Fruit fly (Drosophila melanogaster) whole organism, adult: ENCODE results near the gene CG42489.

ENCODE experiments used
- CG7045 ChIP-seq: fragments of 200-800 bp; sonication (Bioruptor generic); optimal IDR thresholded peaks from 2 replicates; lab custom pipeline; 2017; ENCODE audit warnings: missing biosample characterization, mild to moderate bottlenecking, missing genetic modification characterization
- bab1 ChIP-seq: fragments of 200-800 bp; sonication (Bioruptor generic); optimal IDR thresholded peaks from 3 replicates; lab custom pipeline; 2019; ENCODE audit warnings: missing biosample characterization, mild to moderate bottlenecking, missing genetic modification characterization, moderate library complexity
- cic ChIP-seq: fragments of 200-800 bp; sonication (Bioruptor generic); optimal IDR thresholded peaks from 2 replicates; lab custom pipeline; 2017; ENCODE audit warnings: missing biosample characterization, mild to moderate bottlenecking, missing genetic modification characterization, moderate library complexity
- tj ChIP-seq: fragments of 200-800 bp; sonication (Bioruptor generic); optimal IDR thresholded peaks from 3 replicates; lab custom pipeline; 2017; ENCODE audit warnings: missing biosample characterization, mild to moderate bottlenecking, missing genetic modification characterization, moderate library complexity

DNA sequence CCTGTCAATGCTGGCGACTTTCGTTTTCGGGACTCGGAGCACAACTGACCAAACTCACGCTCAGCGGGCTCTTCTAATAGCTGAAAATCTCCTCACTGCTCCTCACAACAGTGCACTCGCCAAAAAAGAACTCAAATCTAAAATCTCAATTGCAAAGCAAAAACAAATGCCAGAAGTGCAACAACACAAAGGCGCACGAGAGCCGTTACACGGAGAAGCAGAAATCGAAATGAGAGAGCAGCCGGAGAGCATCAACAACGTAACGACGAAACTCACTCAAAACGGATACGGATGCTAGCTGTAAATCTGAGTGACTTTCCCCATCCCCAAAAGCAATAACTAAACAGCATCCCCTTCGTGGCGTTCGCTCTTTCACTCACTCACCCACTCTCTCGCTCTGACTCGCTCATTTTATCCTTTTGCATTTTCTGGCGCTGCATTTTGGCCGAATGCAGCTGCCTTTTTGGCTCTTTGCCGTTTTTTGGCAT lies 43.2 kb upstream of the CG42489 start, which contains the start of gene hb:
- TF ChIP-seq CG7045 (GFP tag; lab: Kevin White, UChicago) (no peak), bab1 (GFP tag; lab: Kevin White, UChicago) (no peak), tj (no peak), cic (no peak)
